Worm (Caenorhabditis elegans) whole organism, midembryonic: Measurements from ENCODE around the gene B0310.2.

Source experiments
- flt-1 ChIP-seq: fragments of 200-800 bp; sonication (Bioruptor generic); IDR thresholded peaks from 2 replicates; pipeline ENCODE4 v1.3.6; 2022; ENCODE audit warnings: missing genetic modification characterization, missing compliant biosample characterization
- med-1 ChIP-seq: sonication (generic microtip); optimal IDR thresholded peaks from 2 replicates; lab custom pipeline; 2017; ENCODE audit warnings: missing genetic modification characterization, mild to moderate bottlenecking, missing compliant biosample characterization, antibody characterized with exemption, missing genetic modification reagents; ENCODE audit not compliant: insufficient read depth
- ref-1 ChIP-seq: fragments of 200-800 bp; sonication (Bioruptor generic); conservative IDR thresholded peaks from 2 replicates; pipeline ENCODE4 v1.3.6; 2022; ENCODE audit warnings: missing genetic modification reagents, missing genetic modification characterization, missing compliant biosample characterization
- ztf-23 ChIP-seq: fragments of 200-800 bp; sonication (Bioruptor generic); IDR thresholded peaks from 2 replicates; pipeline ENCODE4 v1.3.6; 2022; ENCODE audit warnings: missing genetic modification reagents, missing genetic modification characterization, missing compliant biosample characterization
- ztf-29 ChIP-seq: fragments of 200-800 bp; sonication (Bioruptor generic); IDR thresholded peaks from 2 replicates; pipeline ENCODE4 v1.3.6; 2022; ENCODE audit warnings: missing genetic modification reagents, missing genetic modification characterization, missing compliant biosample characterization

DNA sequence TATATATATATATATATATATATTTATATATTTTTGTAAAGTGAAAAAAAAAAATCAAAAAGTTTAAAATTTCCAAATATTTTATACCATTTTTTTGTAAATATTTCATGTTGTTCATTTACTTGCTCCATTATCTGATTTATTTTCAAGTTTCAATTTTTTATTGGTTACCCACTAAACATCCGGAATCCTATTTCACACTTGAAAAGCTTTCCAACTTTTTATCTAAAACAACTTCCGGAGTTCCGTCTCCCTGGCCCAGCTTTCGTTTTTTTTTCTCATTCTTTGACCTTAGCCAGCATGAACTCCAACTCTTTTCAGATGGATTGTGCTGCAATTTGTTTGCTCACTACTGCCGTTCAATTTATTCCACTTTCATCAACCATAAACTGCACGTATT, 30.5 kb downstream of the B0310.2 start, which contains the start of gene F38G1.3:
- TF ChIP-seq flt-1 (GFP tag; lab: Robert Waterston, UW) (no peak), ztf-23 (no peak), ref-1 (GFP tag; lab: Robert Waterston, UW) (no peak), med-1 (GFP tag; lab: Kevin White, UChicago) (no peak), ztf-29 (GFP tag; lab: Robert Waterston, UW) (no peak)
